Worm (Caenorhabditis elegans) whole organism, L4 larva: ENCODE results near the gene spig-9.

Experiments
- F10B5.3 ChIP-seq: sonication (generic microtip); optimal IDR thresholded peaks from 2 replicates; lab custom pipeline; 2016; ENCODE audit warnings: mild to moderate bottlenecking, missing genetic modification characterization, missing compliant biosample characterization
- R02D3.7 ChIP-seq: fragments of 150-350 bp; sonication (generic microtip); optimal IDR thresholded peaks from 3 replicates; lab custom pipeline; 2014; ENCODE audit warnings: missing biosample characterization, missing genetic modification characterization
- T20F7.1 ChIP-seq: fragments of 200-800 bp; sonication (Bioruptor generic); optimal IDR thresholded peaks from 2 replicates; lab custom pipeline; 2018; ENCODE audit warnings: mild to moderate bottlenecking, missing genetic modification characterization, missing compliant biosample characterization
- Y105C5A.15 ChIP-seq: fragments of 200-800 bp; sonication (Bioruptor generic); IDR thresholded peaks from 2 replicates; pipeline ENCODE4 v1.3.6; 2022; ENCODE audit warnings: missing genetic modification characterization, missing compliant biosample characterization
- Y48G9A.11 ChIP-seq: fragments of 200-800 bp; sonication (Bioruptor generic); IDR thresholded peaks from 2 replicates; pipeline ENCODE4 v1.3.6; 2022; ENCODE audit warnings: missing genetic modification reagents, missing genetic modification characterization, missing compliant biosample characterization
- Y5F2A.4 ChIP-seq: fragments of 200-800 bp; sonication (Bioruptor generic); optimal IDR thresholded peaks from 2 replicates; lab custom pipeline; 2018; ENCODE audit warnings: mild to moderate bottlenecking, missing genetic modification characterization, missing compliant biosample characterization
- ZK546.5 ChIP-seq, 2 experiments: sonication (generic microtip); optimal IDR thresholded peaks; 2 replicates each; lab custom pipeline; 2017; ENCODE audit warnings: missing biosample characterization in 2 of 2, missing genetic modification characterization in 2 of 2
- aly-2 ChIP-seq: sonication (generic microtip); optimal IDR thresholded peaks from 2 replicates; lab custom pipeline; 2018; ENCODE audit warnings: missing biosample characterization, missing genetic modification characterization
- ceh-20 ChIP-seq: fragments of 200-800 bp; sonication (Bioruptor generic); IDR thresholded peaks from 2 replicates; pipeline ENCODE4 v1.3.6; 2022; ENCODE audit warnings: missing genetic modification reagents, missing genetic modification characterization, missing compliant biosample characterization
- ceh-32 ChIP-seq: sonication (generic microtip); optimal IDR thresholded peaks from 2 replicates; lab custom pipeline; 2016; ENCODE audit warnings: mild to moderate bottlenecking, missing genetic modification characterization, missing compliant biosample characterization; ENCODE audit not compliant: poor library complexity
- ceh-62 ChIP-seq: sonication (generic microtip); optimal IDR thresholded peaks from 2 replicates; lab custom pipeline; 2017; ENCODE audit warnings: missing biosample characterization, missing genetic modification characterization
- ceh-82 ChIP-seq: sonication (generic microtip); optimal IDR thresholded peaks from 2 replicates; lab custom pipeline; 2017; ENCODE audit warnings: missing biosample characterization, missing genetic modification characterization
- cey-2 ChIP-seq: sonication (generic microtip); optimal IDR thresholded peaks from 3 replicates; lab custom pipeline; 2017; ENCODE audit warnings: missing genetic modification characterization, mild to moderate bottlenecking, missing compliant biosample characterization, antibody characterized with exemption, borderline replicate concordance; ENCODE audit not compliant: insufficient read depth
- ctbp-1 ChIP-seq: fragments of 200-800 bp; sonication (Bioruptor generic); IDR thresholded peaks from 2 replicates; pipeline ENCODE4 v1.3.6; 2022; ENCODE audit warnings: missing genetic modification reagents, missing genetic modification characterization, missing compliant biosample characterization
- daf-8 ChIP-seq: fragments of 200-800 bp; sonication (Bioruptor generic); IDR thresholded peaks from 2 replicates; pipeline ENCODE4 v1.3.6; 2022; ENCODE audit warnings: missing genetic modification characterization, missing compliant biosample characterization
- dmd-6 ChIP-seq: fragments of 200-800 bp; sonication (Bioruptor generic); IDR thresholded peaks from 2 replicates; pipeline ENCODE4 v1.3.6; 2022; ENCODE audit warnings: missing genetic modification reagents, missing genetic modification characterization, missing compliant biosample characterization
- dpl-1 ChIP-seq: fragments of 150-350 bp; optimal IDR thresholded peaks from 2 replicates; lab custom pipeline; 2014; ENCODE audit warnings: missing biosample characterization, missing genetic modification reagents, missing genetic modification characterization
- dve-1 ChIP-seq: sonication (generic microtip); optimal IDR thresholded peaks from 2 replicates; lab custom pipeline; 2017; ENCODE audit warnings: antibody characterized with exemption, mild to moderate bottlenecking, missing genetic modification characterization, missing compliant biosample characterization; ENCODE audit not compliant: insufficient read depth
- egl-27 ChIP-seq: sonication (generic microtip); optimal IDR thresholded peaks from 3 replicates; lab custom pipeline; 2017; ENCODE audit warnings: missing biosample characterization, missing genetic modification reagents, missing genetic modification characterization
- egl-43 ChIP-seq: fragments of 200-800 bp; sonication (Bioruptor generic); IDR thresholded peaks from 2 replicates; pipeline ENCODE4 v1.3.6; 2022; ENCODE audit warnings: missing genetic modification reagents, missing genetic modification characterization, missing compliant biosample characterization
- fos-1 ChIP-seq: fragments of 150-350 bp; optimal IDR thresholded peaks from 2 replicates; lab custom pipeline; 2014; ENCODE audit warnings: missing biosample characterization, missing genetic modification characterization
- gei-8 ChIP-seq: fragments of 200-800 bp; sonication (Bioruptor generic); optimal IDR thresholded peaks from 2 replicates; lab custom pipeline; 2018; ENCODE audit warnings: mild to moderate bottlenecking, missing genetic modification characterization, missing compliant biosample characterization
- lin-1 ChIP-seq: fragments of 200-800 bp; sonication (Bioruptor generic); IDR thresholded peaks from 2 replicates; pipeline ENCODE4 v1.3.6; 2022; ENCODE audit warnings: missing genetic modification reagents, missing genetic modification characterization, missing compliant biosample characterization
- lin-13 ChIP-seq: fragments of 150-350 bp; optimal IDR thresholded peaks from 2 replicates; lab custom pipeline; 2014; ENCODE audit warnings: missing biosample characterization, missing genetic modification reagents, missing genetic modification characterization
- lin-39 ChIP-seq: fragments of 150-350 bp; optimal IDR thresholded peaks from 2 replicates; lab custom pipeline; 2014; ENCODE audit warnings: missing biosample characterization, missing genetic modification reagents, missing genetic modification characterization
- madf-5 ChIP-seq, 2 experiments: fragments of 200-800 bp; sonication (Bioruptor generic); IDR thresholded peaks; 2 replicates each; pipeline ENCODE4 v1.3.6; 2022; ENCODE audit warnings: missing compliant biosample characterization in 2 of 2, missing genetic modification characterization in 2 of 2
- mdl-1 ChIP-seq, 2 experiments: fragments of 150-350 bp in 1 of 2; sonication (generic microtip) in 1 of 2; optimal IDR thresholded peaks; 2 replicates each; lab custom pipeline; 2014 to 2017; ENCODE audit warnings: missing biosample characterization in 2 of 2, missing genetic modification characterization in 2 of 2
- mep-1 ChIP-seq: fragments of 150-350 bp; sonication (generic microtip); optimal IDR thresholded peaks from 3 replicates; lab custom pipeline; 2014; ENCODE audit warnings: missing biosample characterization, missing genetic modification characterization
- mxl-3 ChIP-seq: fragments of 200-800 bp; sonication (Bioruptor generic); optimal IDR thresholded peaks from 2 replicates; lab custom pipeline; 2018; ENCODE audit warnings: mild to moderate bottlenecking, missing genetic modification characterization, missing compliant biosample characterization
- nhr-10 ChIP-seq: fragments of 150-350 bp; optimal IDR thresholded peaks from 2 replicates; lab custom pipeline; 2014; ENCODE audit warnings: missing biosample characterization, missing genetic modification characterization
- nhr-102 ChIP-seq: sonication (generic microtip); optimal IDR thresholded peaks from 2 replicates; lab custom pipeline; 2016; ENCODE audit warnings: mild to moderate bottlenecking, missing genetic modification characterization, moderate library complexity, missing compliant biosample characterization
- nhr-11 ChIP-seq: fragments of 150-350 bp; optimal IDR thresholded peaks from 2 replicates; lab custom pipeline; 2014; ENCODE audit warnings: missing biosample characterization, missing genetic modification characterization
- nhr-42 ChIP-seq: fragments of 200-800 bp; sonication (Bioruptor generic); IDR thresholded peaks from 2 replicates; pipeline ENCODE4 v1.3.6; 2022; ENCODE audit warnings: missing genetic modification characterization, missing compliant biosample characterization
- nhr-48 ChIP-seq: sonication (generic microtip); optimal IDR thresholded peaks from 2 replicates; lab custom pipeline; 2016; ENCODE audit warnings: mild to moderate bottlenecking, missing genetic modification characterization, missing compliant biosample characterization
- nhr-76 ChIP-seq: fragments of 150-350 bp; optimal IDR thresholded peaks from 2 replicates; lab custom pipeline; 2014; ENCODE audit warnings: missing biosample characterization, missing genetic modification characterization
- pha-4 ChIP-seq, 2 experiments: fragments of 150-350 bp in 1 of 2; fragments of 200-800 bp in 1 of 2; sonication (Bioruptor generic) in 1 of 2; IDR thresholded peaks in 1 of 2; optimal IDR thresholded peaks in 1 of 2; 2 replicates each; pipeline versions ENCODE4 v1.3.6 to Lab custom; 2014 to 2022; ENCODE audit warnings: missing genetic modification characterization in 2 of 2, missing genetic modification reagents in 2 of 2, missing biosample characterization in 1 of 2, missing compliant biosample characterization in 1 of 2
- pqm-1 ChIP-seq: sonication (generic microtip); optimal IDR thresholded peaks from 2 replicates; lab custom pipeline; 2017; ENCODE audit warnings: missing biosample characterization, missing genetic modification characterization
- rbr-2 ChIP-seq: sonication (generic microtip); optimal IDR thresholded peaks from 2 replicates; lab custom pipeline; 2016; ENCODE audit warnings: missing genotype, missing genetic modification characterization, missing compliant biosample characterization
- saeg-2 ChIP-seq: fragments of 200-800 bp; sonication (Bioruptor generic); IDR thresholded peaks from 2 replicates; pipeline ENCODE4 v1.3.6; 2022; ENCODE audit warnings: missing genetic modification reagents, missing genetic modification characterization, missing compliant biosample characterization
- spr-1 ChIP-seq: sonication (generic microtip); optimal IDR thresholded peaks from 2 replicates; lab custom pipeline; 2016; ENCODE audit warnings: mild to moderate bottlenecking, missing genetic modification characterization, missing compliant biosample characterization
- spr-3 ChIP-seq: fragments of 200-800 bp; sonication (Bioruptor generic); optimal IDR thresholded peaks from 2 replicates; lab custom pipeline; 2018; ENCODE audit warnings: mild to moderate bottlenecking, missing genetic modification characterization, missing compliant biosample characterization
- tag-97 ChIP-seq: fragments of 200-800 bp; sonication (Bioruptor generic); IDR thresholded peaks from 2 replicates; pipeline ENCODE4 v1.3.6; 2022; ENCODE audit warnings: missing genetic modification characterization, missing compliant biosample characterization
- unc-39 ChIP-seq: sonication (generic microtip); optimal IDR thresholded peaks from 2 replicates; lab custom pipeline; 2017; ENCODE audit warnings: missing biosample characterization, missing genetic modification characterization
- unc-62 ChIP-seq, 3 experiments: fragments of 150-350 bp in 1 of 3; sonication (generic microtip); optimal IDR thresholded peaks in 2 of 3; peaks in 1 of 3; 1 replicate in 1 of 3; 2 replicates in 2 of 3; lab custom pipeline; 2014 to 2017; ENCODE audit warnings: missing biosample characterization in 3 of 3, missing genetic modification characterization in 3 of 3, missing genetic modification reagents in 3 of 3, missing genotype in 1 of 3
- zfp-2 ChIP-seq: sonication (generic microtip); optimal IDR thresholded peaks from 2 replicates; lab custom pipeline; 2016; ENCODE audit warnings: mild to moderate bottlenecking, missing genetic modification characterization, missing compliant biosample characterization
- zfp-3 ChIP-seq: fragments of 200-800 bp; sonication (Bioruptor generic); conservative IDR thresholded peaks from 2 replicates; pipeline ENCODE4 v1.3.6; 2022; ENCODE audit warnings: missing genetic modification reagents, missing genetic modification characterization, missing compliant biosample characterization
- ztf-11 ChIP-seq: fragments of 150-350 bp; optimal IDR thresholded peaks from 2 replicates; lab custom pipeline; 2014; ENCODE audit warnings: missing biosample characterization, missing genetic modification characterization

Gene spig-9

ce11 chrV:13658577-13658976 is 46.9 kb upstream of the spig-9 start (continued):
- TF ChIP-seq T20F7.1 (GFP tag; lab: Kevin White, UChicago), result peak; percentile 51
- no peak for TF ChIP-seq Y5F2A.4 (GFP tag; lab: Kevin White, UChicago)
- TF ChIP-seq fos-1, result peak; percentile 69
- no peak for TF ChIP-seq F10B5.3 (tag; lab: Kevin White, UChicago)
- no peak for TF ChIP-seq tag-97 (GFP tag; lab: Robert Waterston, UW)
- TF ChIP-seq nhr-76 (tag; lab: Kevin White, UChicago), result peak; percentile 52
- TF ChIP-seq unc-62 (GFP tag; optimal IDR thresholded peaks at IDR 0.05 in 1 of 2; lab: Kevin White, UChicago), result peak in 1 of 2 experiments; percentile 99
- no peak for TF ChIP-seq unc-62 (tag; optimal IDR thresholded peaks at IDR 0.05; lab: Kevin White, UChicago)
- TF ChIP-seq ceh-32 (tag; lab: Kevin White, UChicago), result no peak
- no peak for TF ChIP-seq R02D3.7
- no peak for TF ChIP-seq daf-8 (GFP tag; lab: Robert Waterston, UW)
- TF ChIP-seq Y105C5A.15 (GFP tag; lab: Robert Waterston, UW), result no peak
- TF ChIP-seq nhr-11 (tag; lab: Kevin White, UChicago), result peak; percentile 80
- TF ChIP-seq pqm-1 (tag; lab: Kevin White, UChicago), result peak; percentile 9
- peak; percentile 89 for TF ChIP-seq mep-1 (tag; lab: Kevin White, UChicago)
- peak; percentile 21 for TF ChIP-seq spr-3
- peak; percentile 71 for TF ChIP-seq ctbp-1 (GFP tag; lab: Robert Waterston, UW)
- TF ChIP-seq ceh-82 (tag; lab: Kevin White, UChicago), result no peak
- peak; percentile 30 for TF ChIP-seq spr-1 (tag; lab: Kevin White, UChicago)
- TF ChIP-seq dpl-1 (GFP tag; lab: Kevin White, UChicago), result peak; percentile 63
- no peak; the same call in none of the 2 replicates for TF ChIP-seq zfp-3 (GFP tag; lab: Robert Waterston, UW)
- no peak for TF ChIP-seq ZK546.5 (tag; optimal IDR thresholded peaks at IDR 0.05; lab: Kevin White, UChicago)
- peak; percentile 93 for TF ChIP-seq saeg-2 (GFP tag; lab: Robert Waterston, UW)
- no peak for TF ChIP-seq aly-2
- no peak for TF ChIP-seq ceh-62 (tag; lab: Kevin White, UChicago)
- TF ChIP-seq unc-39 (tag; lab: Kevin White, UChicago), result no peak
- no peak for TF ChIP-seq zfp-2 (tag; lab: Kevin White, UChicago)
- TF ChIP-seq lin-39, result no peak
- TF ChIP-seq Y48G9A.11 (GFP tag; lab: Robert Waterston, UW), result no peak
- 0 out of 2 replicates have a peak, but pooled peaks have one; percentile 59 for TF ChIP-seq nhr-42 (GFP tag; lab: Robert Waterston, UW)
- TF ChIP-seq dve-1, result peak; percentile 95
- TF ChIP-seq gei-8, result peak; percentile 89
- peak; percentile 99 for TF ChIP-seq dmd-6 (GFP tag; lab: Robert Waterston, UW)
- TF ChIP-seq egl-27, result peak; percentile 2
- TF ChIP-seq nhr-102 (tag; lab: Kevin White, UChicago), result peak; percentile 91
- no peak for TF ChIP-seq egl-43 (GFP tag; lab: Robert Waterston, UW)

DNA sequence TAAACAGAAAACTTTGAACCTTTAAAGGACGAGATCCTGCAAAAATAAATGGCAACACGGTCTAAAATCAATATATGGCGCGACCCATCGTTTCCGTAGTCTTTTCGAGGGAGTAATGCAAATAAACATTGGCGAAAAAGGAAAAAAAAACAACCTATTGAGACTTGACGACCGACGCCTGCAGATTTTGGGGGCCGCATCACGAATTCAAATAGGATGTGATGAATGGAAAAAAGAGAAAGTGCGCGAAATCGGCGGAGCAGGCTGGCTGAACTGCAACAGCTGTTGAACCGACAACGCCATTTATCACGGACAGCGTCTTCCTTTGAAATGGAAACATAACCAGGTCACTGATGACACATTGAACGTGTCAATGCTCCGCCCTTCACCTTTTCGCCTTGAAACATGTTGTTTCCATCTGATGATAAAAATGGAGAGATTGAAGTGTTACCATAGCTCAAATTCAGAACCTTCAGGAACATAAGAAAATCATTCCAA is 46.2 kb upstream of the spig-9 start:
- peak; percentile 23; the same call in 1 of the 2 replicates for TF ChIP-seq pha-4 (GFP tag; IDR thresholded peaks at IDR 0.05; lab: Robert Waterston, UW)
- TF ChIP-seq pha-4 (tag; optimal IDR thresholded peaks at IDR 0.05; lab: Kevin White, UChicago), result no peak
- no peak; the same call in 1 of the 2 replicates for TF ChIP-seq zfp-3 (GFP tag; lab: Robert Waterston, UW)
- peak; percentile 17; the same call in 1 of the 2 replicates for TF ChIP-seq ceh-20

DNA sequence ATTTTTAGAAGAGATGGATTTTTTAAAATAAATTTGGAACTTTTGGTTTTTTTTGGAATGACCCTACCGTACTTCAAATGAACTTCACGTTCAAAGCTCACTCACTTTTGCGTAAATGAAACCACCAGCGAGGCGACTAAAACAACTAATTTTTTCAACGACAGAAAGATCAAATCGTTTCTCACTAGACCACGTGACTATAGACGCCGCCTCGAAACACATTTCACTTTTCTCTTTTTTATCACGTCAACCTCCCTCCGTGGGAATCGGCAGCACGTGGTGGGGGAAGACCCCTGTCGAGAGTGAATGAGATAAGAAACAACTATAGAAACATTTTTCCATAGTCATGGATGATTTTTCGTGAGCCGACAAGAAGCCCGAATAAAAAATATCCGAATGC is 45.6 kb upstream of the spig-9 start:
- TF ChIP-seq ceh-62 (tag; lab: Kevin White, UChicago) (no peak), lin-13 (peak; percentile 75), mxl-3 (GFP tag; lab: Kevin White, UChicago) (peak; percentile 97), pha-4 (GFP tag; IDR thresholded peaks at IDR 0.05; lab: Robert Waterston, UW) (no peak), pha-4 (tag; optimal IDR thresholded peaks at IDR 0.05; lab: Kevin White, UChicago) (no peak), saeg-2 (GFP tag; lab: Robert Waterston, UW) (0 out of 2 replicates have a peak, but pooled peaks have one; percentile 12), ztf-11 (tag; lab: Kevin White, UChicago) (no peak), lin-1 (GFP tag; lab: Robert Waterston, UW) (peak; percentile 83), madf-5 (GFP tag; IDR thresholded peaks at IDR 0.05; lab: Robert Waterston, UW) (no peak), cey-2 (tag; lab: Kevin White, UChicago) (peak; percentile 41), nhr-42 (GFP tag; lab: Robert Waterston, UW) (0 out of 2 replicates have a peak, but pooled peaks have one; percentile 36), rbr-2 (tag; lab: Kevin White, UChicago) (no peak), nhr-10 (tag; lab: Kevin White, UChicago) (peak; percentile 64), nhr-48 (tag; lab: Kevin White, UChicago) (peak; percentile 80), gei-8 (peak; percentile 73), dve-1 (peak; percentile 97), mdl-1 (tag; optimal IDR thresholded peaks at IDR 0.05; lab: Kevin White, UChicago) (peak; percentile 96 to 98), mep-1 (tag; lab: Kevin White, UChicago) (peak; percentile 50)
